Worm (Caenorhabditis elegans) whole organism, late embryonic: ENCODE measurements around the gene bus-5.

Source experiments
- F13H6.1 ChIP-seq: sonication (generic microtip); optimal IDR thresholded peaks from 2 replicates; lab custom pipeline; 2016; ENCODE audit warnings: missing genetic modification characterization, missing compliant biosample characterization
- ama-1 ChIP-seq: fragments of 150-350 bp; optimal IDR thresholded peaks from 2 replicates; lab custom pipeline; 2014
- ceh-22 ChIP-seq: sonication (generic microtip); optimal IDR thresholded peaks from 2 replicates; lab custom pipeline; 2017; ENCODE audit warnings: missing biosample characterization, missing genetic modification characterization
- ceh-24 ChIP-seq: sonication (generic microtip); optimal IDR thresholded peaks from 2 replicates; lab custom pipeline; 2016; ENCODE audit warnings: mild to moderate bottlenecking, missing genetic modification characterization, missing compliant biosample characterization
- ceh-9 ChIP-seq: sonication (generic microtip); optimal IDR thresholded peaks from 2 replicates; lab custom pipeline; 2016; ENCODE audit warnings: mild to moderate bottlenecking, missing genetic modification characterization, inconsistent platforms, missing compliant biosample characterization
- dmd-4 ChIP-seq: sonication (generic microtip); optimal IDR thresholded peaks from 2 replicates; lab custom pipeline; 2016; ENCODE audit warnings: borderline replicate concordance, missing genetic modification characterization, missing compliant biosample characterization
- elt-2 ChIP-seq: sonication (generic microtip); optimal IDR thresholded peaks from 2 replicates; lab custom pipeline; 2016; ENCODE audit warnings: missing genetic modification reagents, missing genetic modification characterization, missing compliant biosample characterization
- elt-4 ChIP-seq: sonication (generic microtip); optimal IDR thresholded peaks from 2 replicates; lab custom pipeline; 2016; ENCODE audit warnings: missing genetic modification characterization, missing compliant biosample characterization
- fkh-10 ChIP-seq: fragments of 150-350 bp; optimal IDR thresholded peaks from 2 replicates; lab custom pipeline; 2014; ENCODE audit warnings: missing biosample characterization, missing genetic modification reagents, missing genetic modification characterization
- hlh-13 ChIP-seq: fragments of 200-800 bp; sonication (Bioruptor generic); optimal IDR thresholded peaks from 2 replicates; lab custom pipeline; 2018; ENCODE audit warnings: mild to moderate bottlenecking, missing genetic modification characterization, missing compliant biosample characterization
- nhr-11 ChIP-seq: fragments of 150-350 bp; optimal IDR thresholded peaks from 2 replicates; lab custom pipeline; 2014; ENCODE audit warnings: missing biosample characterization, missing genetic modification characterization
- pat-9 ChIP-seq: fragments of 200-800 bp; sonication (Bioruptor generic); optimal IDR thresholded peaks from 2 replicates; lab custom pipeline; 2018; ENCODE audit warnings: mild to moderate bottlenecking, missing genetic modification characterization, moderate library complexity, missing compliant biosample characterization
- pha-4 ChIP-seq: fragments of 150-350 bp; optimal IDR thresholded peaks from 2 replicates; lab custom pipeline; 2018; ENCODE audit warnings: missing biosample characterization, missing genetic modification reagents, missing genetic modification characterization
- pqm-1 ChIP-seq: sonication (generic microtip); optimal IDR thresholded peaks from 2 replicates; lab custom pipeline; 2016; ENCODE audit warnings: missing genetic modification characterization, missing compliant biosample characterization

DNA sequence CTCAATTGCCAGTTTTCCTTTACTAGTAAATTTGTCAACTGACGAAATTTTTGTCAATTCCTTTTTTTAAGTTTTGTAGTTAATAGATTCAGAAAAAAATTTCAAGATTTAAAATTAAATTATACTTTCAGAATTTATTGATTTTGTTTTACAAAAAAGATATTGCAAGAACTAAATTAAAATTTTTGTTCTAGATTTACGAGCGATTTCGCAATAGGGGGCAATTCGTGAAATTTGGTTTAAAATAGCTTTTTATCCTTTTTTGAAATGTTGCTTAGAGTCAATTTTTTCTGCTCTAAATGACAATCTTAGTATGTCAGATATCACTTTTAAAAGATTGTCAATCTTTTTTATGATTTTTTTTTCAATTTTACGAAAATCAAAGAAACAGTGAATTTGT, 27.4 kb downstream of the bus-5 start:
- TF ChIP-seq ceh-24 (tag; lab: Kevin White, UChicago) (no peak), elt-4 (no peak), hlh-13 (no peak), ceh-9 (tag; lab: Kevin White, UChicago) (no peak), ama-1 (lab: Kevin White, UChicago) (no peak), pha-4 (tag; lab: Kevin White, UChicago) (no peak), ceh-22 (tag; lab: Kevin White, UChicago) (no peak), elt-2 (no peak), pat-9 (tag; lab: Kevin White, UChicago) (no peak), pqm-1 (tag; lab: Kevin White, UChicago) (no peak), fkh-10 (GFP tag; lab: Kevin White, UChicago) (no peak), dmd-4 (tag; lab: Kevin White, UChicago) (no peak), F13H6.1 (tag; lab: Kevin White, UChicago) (no peak), nhr-11 (tag; lab: Kevin White, UChicago) (no peak)
